Worm (Caenorhabditis elegans): Measurements from ENCODE around the gene C36C5.4.

The C36C5.4 gene

ce11 chrV:3166260-3166659, at the start of gene C36C5.4:
Gene C36C5.4 (plus strand): TSS chrV:3166560.
- TF ChIP-seq snpc-4 (GFP tag; optimal IDR thresholded peaks at IDR 0.05) (no peak), snpc-4 (tag; optimal IDR thresholded peaks at IDR 0.05) (no peak)

ce11 chrV:3118167-3118566, 48.2 kb upstream of the C36C5.4 start, which contains the start of gene clec-210:
Gene clec-210 (plus strand): TSS chrV:3118377.
- TF ChIP-seq hlh-26 (GFP tag; conservative IDR thresholded peaks at IDR 0.05), result no peak
- peak; percentile 33 for TF ChIP-seq nhr-80 (tag; optimal IDR thresholded peaks at IDR 0.05)

ce11 chrV:3119185-3119584, 47.2 kb upstream of the C36C5.4 start:
- TF ChIP-seq nhr-80 (tag; optimal IDR thresholded peaks at IDR 0.05) (peak; percentile 50), ztf-22 (GFP tag; optimal IDR thresholded peaks at IDR 0.05) (no peak), dox-1 (GFP tag; IDR thresholded peaks at IDR 0.05) (0 out of 2 replicates have a peak, but pooled peaks have one; percentile 34)

- no peak for TF ChIP-seq egrh-3 (GFP tag; IDR thresholded peaks at IDR 0.05)
- no peak for TF ChIP-seq snpc-4 (GFP tag; optimal IDR thresholded peaks at IDR 0.05)
- no peak for TF ChIP-seq snpc-4 (tag; optimal IDR thresholded peaks at IDR 0.05)
Measured at ce11 chrV:3121743-3122142, 44.6 kb upstream of the C36C5.4 start, which contains the start of gene srt-56. Gene srt-56 (minus strand): TSS chrV:3121843.

ce11 chrV:3122403-3122802, 44.0 kb upstream of the C36C5.4 start:
- TF ChIP-seq hlh-26 (GFP tag; conservative IDR thresholded peaks at IDR 0.05), result no peak
- no peak for TF ChIP-seq nhr-27 (tag; optimal IDR thresholded peaks at IDR 0.05)
- no peak for TF ChIP-seq K12H6.12 (tag; optimal IDR thresholded peaks at IDR 0.05)
- TF ChIP-seq F52B5.7 (tag; optimal IDR thresholded peaks at IDR 0.05), result no peak
- no peak for TF ChIP-seq zim-3 (tag; optimal IDR thresholded peaks at IDR 0.05)
- no peak for TF ChIP-seq F33H1.4 (GFP tag; IDR thresholded peaks at IDR 0.05)
- no peak for TF ChIP-seq T26A5.8 (tag; optimal IDR thresholded peaks at IDR 0.05)
- no peak for TF ChIP-seq egl-18 (GFP tag; IDR thresholded peaks at IDR 0.05)
- TF ChIP-seq attf-6 (GFP tag; IDR thresholded peaks at IDR 0.05), result no peak
- no peak for TF ChIP-seq atf-7 (tag; optimal IDR thresholded peaks at IDR 0.05)
- no peak for TF ChIP-seq egrh-3 (GFP tag; IDR thresholded peaks at IDR 0.05)
- TF ChIP-seq hlh-12 (tag; optimal IDR thresholded peaks at IDR 0.05), result no peak
- TF ChIP-seq ceh-91 (GFP tag; IDR thresholded peaks at IDR 0.05), result no peak
- no peak for TF ChIP-seq madf-10 (tag; optimal IDR thresholded peaks at IDR 0.05)

ce11 chrV:3124912-3125311, 41.4 kb upstream of the C36C5.4 start, which contains the start of gene Y73C8C.12:
Gene Y73C8C.12 (plus strand): TSS chrV:3125212.
- TF ChIP-seq tbx-9 (tag; optimal IDR thresholded peaks at IDR 0.05; ENCODE audit: borderline replicate concordance) (no peak), attf-3 (GFP tag; conservative IDR thresholded peaks at IDR 0.05) (no peak), Y79H2A.3 (GFP tag; conservative IDR thresholded peaks at IDR 0.05) (no peak), F39B2.1 (GFP tag; IDR thresholded peaks at IDR 0.05) (no peak), F57A8.1 (GFP tag; optimal IDR thresholded peaks at IDR 0.05) (no peak), ekl-4 (GFP tag; IDR thresholded peaks at IDR 0.05) (no peak), tlf-1 (GFP tag; optimal IDR thresholded peaks at IDR 0.05) (no peak), lin-40 (tag; optimal IDR thresholded peaks at IDR 0.05) (no peak), dpff-1 (tag; optimal IDR thresholded peaks at IDR 0.05) (no peak), nhr-90 (tag; optimal IDR thresholded peaks at IDR 0.05) (no peak), hmg-20 (GFP tag; IDR thresholded peaks at IDR 0.05) (no peak), atf-7 (tag; optimal IDR thresholded peaks at IDR 0.05) (no peak), ceh-58 (GFP tag; IDR thresholded peaks at IDR 0.05) (no peak), nfyb-1 (GFP tag; IDR thresholded peaks at IDR 0.05) (no peak), K12H6.12 (tag; optimal IDR thresholded peaks at IDR 0.05) (no peak), ztf-18 (tag; optimal IDR thresholded peaks at IDR 0.05) (no peak), F52B5.7 (tag; optimal IDR thresholded peaks at IDR 0.05) (no peak), cebp-2 (GFP tag; IDR thresholded peaks at IDR 0.05) (no peak)

Data from whole organism, young adult.